Worm (Caenorhabditis elegans) whole organism, late embryonic: ENCODE results near the gene rpl-6.
A peak's percentile ranks its signal among the peaks of the same experiment; 100 is the strongest.

Source experiments
- C08G9.2 ChIP-seq: sonication (generic microtip); optimal IDR thresholded peaks from 2 replicates; lab custom pipeline; 2016; ENCODE audit warnings: mild to moderate bottlenecking, missing genetic modification characterization, moderate library complexity, missing compliant biosample characterization
- C38D4.7 ChIP-seq: fragments of 200-800 bp; sonication (Bioruptor generic); optimal IDR thresholded peaks from 2 replicates; lab custom pipeline; 2018; ENCODE audit warnings: mild to moderate bottlenecking, missing genetic modification characterization, moderate library complexity, missing compliant biosample characterization
- K09A11.1 ChIP-seq: sonication (generic microtip); optimal IDR thresholded peaks from 2 replicates; lab custom pipeline; 2017; ENCODE audit warnings: antibody characterized with exemption, mild to moderate bottlenecking, missing genetic modification characterization, missing compliant biosample characterization; ENCODE audit not compliant: insufficient read depth
- ahr-1 ChIP-seq: sonication (generic microtip); optimal IDR thresholded peaks from 2 replicates; lab custom pipeline; 2016; ENCODE audit warnings: missing genetic modification characterization, missing compliant biosample characterization
- ama-1 ChIP-seq: fragments of 150-350 bp; optimal IDR thresholded peaks from 2 replicates; lab custom pipeline; 2014
- ceh-14 ChIP-seq: sonication (generic microtip); optimal IDR thresholded peaks from 2 replicates; lab custom pipeline; 2016; ENCODE audit warnings: missing genotype, missing genetic modification characterization, missing compliant biosample characterization
- ceh-18 ChIP-seq: sonication (generic microtip); optimal IDR thresholded peaks from 2 replicates; lab custom pipeline; 2016; ENCODE audit warnings: missing genetic modification characterization, missing compliant biosample characterization
- ceh-19 ChIP-seq: fragments of 200-800 bp; sonication (Bioruptor generic); optimal IDR thresholded peaks from 2 replicates; lab custom pipeline; 2018; ENCODE audit warnings: mild to moderate bottlenecking, missing genetic modification characterization, missing compliant biosample characterization
- ceh-2 ChIP-seq: sonication (generic microtip); optimal IDR thresholded peaks from 2 replicates; lab custom pipeline; 2016; ENCODE audit warnings: missing genotype, missing genetic modification characterization, missing compliant biosample characterization
- ceh-24 ChIP-seq: sonication (generic microtip); optimal IDR thresholded peaks from 2 replicates; lab custom pipeline; 2016; ENCODE audit warnings: mild to moderate bottlenecking, missing genetic modification characterization, missing compliant biosample characterization
- ceh-31 ChIP-seq: sonication (generic microtip); optimal IDR thresholded peaks from 2 replicates; lab custom pipeline; 2016; ENCODE audit warnings: missing genetic modification characterization, missing compliant biosample characterization
- ceh-34 ChIP-seq: sonication (generic microtip); optimal IDR thresholded peaks from 2 replicates; lab custom pipeline; 2016; ENCODE audit warnings: mild to moderate bottlenecking, missing genetic modification characterization, missing compliant biosample characterization
- ceh-6 ChIP-seq: fragments of 200-800 bp; sonication (Bioruptor generic); optimal IDR thresholded peaks from 2 replicates; lab custom pipeline; 2018; ENCODE audit warnings: mild to moderate bottlenecking, missing genetic modification characterization, missing compliant biosample characterization
- ceh-9 ChIP-seq: sonication (generic microtip); optimal IDR thresholded peaks from 2 replicates; lab custom pipeline; 2016; ENCODE audit warnings: mild to moderate bottlenecking, missing genetic modification characterization, inconsistent platforms, missing compliant biosample characterization
- che-1 ChIP-seq: sonication (generic microtip); optimal IDR thresholded peaks from 2 replicates; lab custom pipeline; 2016; ENCODE audit warnings: mild to moderate bottlenecking, missing genetic modification characterization, missing compliant biosample characterization
- dve-1 ChIP-seq: sonication (generic microtip); optimal IDR thresholded peaks from 2 replicates; lab custom pipeline; 2017; ENCODE audit warnings: antibody characterized with exemption, mild to moderate bottlenecking, missing genetic modification characterization, missing compliant biosample characterization
- elt-4 ChIP-seq: sonication (generic microtip); optimal IDR thresholded peaks from 2 replicates; lab custom pipeline; 2016; ENCODE audit warnings: missing genetic modification characterization, missing compliant biosample characterization
- eyg-1 ChIP-seq: sonication (generic microtip); optimal IDR thresholded peaks from 2 replicates; lab custom pipeline; 2016; ENCODE audit warnings: missing genotype, missing genetic modification characterization, missing compliant biosample characterization
- fax-1 ChIP-seq: sonication (generic microtip); optimal IDR thresholded peaks from 2 replicates; lab custom pipeline; 2016; ENCODE audit warnings: missing genotype, missing genetic modification characterization, missing compliant biosample characterization
- fkh-10 ChIP-seq: fragments of 150-350 bp; optimal IDR thresholded peaks from 2 replicates; lab custom pipeline; 2014; ENCODE audit warnings: missing biosample characterization, missing genetic modification reagents, missing genetic modification characterization
- hlh-13 ChIP-seq: fragments of 200-800 bp; sonication (Bioruptor generic); optimal IDR thresholded peaks from 2 replicates; lab custom pipeline; 2018; ENCODE audit warnings: mild to moderate bottlenecking, missing genetic modification characterization, missing compliant biosample characterization
- hlh-30 ChIP-seq: sonication (generic microtip); optimal IDR thresholded peaks from 2 replicates; lab custom pipeline; 2017; ENCODE audit warnings: antibody characterized with exemption, missing genetic modification characterization, missing compliant biosample characterization; ENCODE audit not compliant: insufficient read depth
- hlh-6 ChIP-seq: sonication (generic microtip); optimal IDR thresholded peaks from 2 replicates; lab custom pipeline; 2016; ENCODE audit warnings: missing genotype, missing genetic modification characterization, missing compliant biosample characterization
- hlh-8 ChIP-seq: sonication (generic microtip); optimal IDR thresholded peaks from 2 replicates; lab custom pipeline; 2016; ENCODE audit warnings: missing genotype, missing genetic modification characterization, missing compliant biosample characterization
- lim-6 ChIP-seq: sonication (generic microtip); optimal IDR thresholded peaks from 2 replicates; lab custom pipeline; 2016; ENCODE audit warnings: missing genetic modification characterization, missing compliant biosample characterization
- madf-2 ChIP-seq: sonication (generic microtip); optimal IDR thresholded peaks from 2 replicates; lab custom pipeline; 2017; ENCODE audit warnings: missing genetic modification characterization, missing compliant biosample characterization
- mec-3 ChIP-seq: sonication (generic microtip); optimal IDR thresholded peaks from 2 replicates; lab custom pipeline; 2016; ENCODE audit warnings: borderline replicate concordance, missing genetic modification characterization, missing compliant biosample characterization
- nhr-11 ChIP-seq: fragments of 150-350 bp; optimal IDR thresholded peaks from 2 replicates; lab custom pipeline; 2014; ENCODE audit warnings: missing biosample characterization, missing genetic modification characterization
- npax-4 ChIP-seq: sonication (generic microtip); optimal IDR thresholded peaks from 2 replicates; lab custom pipeline; 2016; ENCODE audit warnings: missing genetic modification characterization, missing compliant biosample characterization
- odd-2 ChIP-seq: sonication (generic microtip); optimal IDR thresholded peaks from 2 replicates; lab custom pipeline; 2017; ENCODE audit warnings: antibody characterized with exemption, mild to moderate bottlenecking, missing genetic modification characterization, missing compliant biosample characterization
- pag-3 ChIP-seq: sonication (generic microtip); optimal IDR thresholded peaks from 2 replicates; lab custom pipeline; 2016; ENCODE audit warnings: missing compliant biosample characterization, missing genetic modification characterization, borderline replicate concordance
- pat-9 ChIP-seq: fragments of 200-800 bp; sonication (Bioruptor generic); optimal IDR thresholded peaks from 2 replicates; lab custom pipeline; 2018; ENCODE audit warnings: mild to moderate bottlenecking, missing genetic modification characterization, moderate library complexity, missing compliant biosample characterization
- pax-1 ChIP-seq: fragments of 150-350 bp; optimal IDR thresholded peaks from 2 replicates; lab custom pipeline; 2014; ENCODE audit warnings: missing biosample characterization, missing genetic modification characterization
- pha-2 ChIP-seq: sonication (generic microtip); optimal IDR thresholded peaks from 2 replicates; lab custom pipeline; 2017; ENCODE audit warnings: mild to moderate bottlenecking, missing genetic modification characterization, missing compliant biosample characterization
- pha-4 ChIP-seq: fragments of 150-350 bp; optimal IDR thresholded peaks from 2 replicates; lab custom pipeline; 2018; ENCODE audit warnings: missing biosample characterization, missing genetic modification reagents, missing genetic modification characterization
- pqm-1 ChIP-seq: sonication (generic microtip); optimal IDR thresholded peaks from 2 replicates; lab custom pipeline; 2016; ENCODE audit warnings: missing genetic modification characterization, missing compliant biosample characterization
- pros-1 ChIP-seq: fragments of 150-350 bp; optimal IDR thresholded peaks from 2 replicates; lab custom pipeline; 2014; ENCODE audit warnings: missing biosample characterization, missing genetic modification reagents, missing genetic modification characterization
- ref-2 ChIP-seq: sonication (generic microtip); optimal IDR thresholded peaks from 2 replicates; lab custom pipeline; 2016; ENCODE audit warnings: missing genetic modification characterization, missing compliant biosample characterization
- sdc-2 ChIP-seq: sonication (generic microtip); optimal IDR thresholded peaks from 2 replicates; lab custom pipeline; 2016; ENCODE audit warnings: missing genotype, missing genetic modification characterization, missing compliant biosample characterization
- sox-2 ChIP-seq: fragments of 200-800 bp; sonication (Bioruptor generic); IDR thresholded peaks from 2 replicates; pipeline ENCODE4 v1.3.6; 2022; ENCODE audit warnings: missing genetic modification reagents, missing genetic modification characterization, missing compliant biosample characterization
- sox-4 ChIP-seq: sonication (generic microtip); optimal IDR thresholded peaks from 2 replicates; lab custom pipeline; 2017; ENCODE audit warnings: mild to moderate bottlenecking, missing genetic modification characterization, inconsistent platforms, missing compliant biosample characterization
- tbx-2 ChIP-seq: sonication (generic microtip); optimal IDR thresholded peaks from 2 replicates; lab custom pipeline; 2016; ENCODE audit warnings: missing genetic modification characterization, missing compliant biosample characterization
- unc-3 ChIP-seq, 2 experiments: fragments of 200-800 bp in 1 of 2; sonication (Bioruptor generic) in 1 of 2; sonication (generic microtip) in 1 of 2; conservative IDR thresholded peaks in 1 of 2; optimal IDR thresholded peaks in 1 of 2; 2 replicates each; pipeline versions ENCODE4 v1.3.6 to Lab custom; 2016 to 2022; ENCODE audit warnings: missing compliant biosample characterization in 2 of 2, missing genetic modification characterization in 2 of 2, missing genetic modification reagents in 1 of 2
- unc-42 ChIP-seq: sonication (generic microtip); optimal IDR thresholded peaks from 2 replicates; lab custom pipeline; 2016; ENCODE audit warnings: missing genotype, missing genetic modification characterization, missing compliant biosample characterization
- unc-55 ChIP-seq: sonication (generic microtip); optimal IDR thresholded peaks from 2 replicates; lab custom pipeline; 2017; ENCODE audit warnings: missing biosample characterization, missing genetic modification reagents, missing genetic modification characterization
- zip-5 ChIP-seq: sonication (generic microtip); optimal IDR thresholded peaks from 2 replicates; lab custom pipeline; 2016; ENCODE audit warnings: missing genetic modification characterization, missing compliant biosample characterization

The rpl-6 gene

ce11 chrIII:7195325-7195724 is 12.9 kb upstream of the rpl-6 start, which contains the start of gene F37C12.18:
F37C12.18 (minus strand) TSS chrIII:7195425.
- TF ChIP-seq ceh-6, result no peak
- no peak for TF ChIP-seq ref-2 (tag; lab: Kevin White, UChicago)
- no peak for TF ChIP-seq hlh-8 (tag; lab: Kevin White, UChicago)
- no peak for TF ChIP-seq hlh-6 (tag; lab: Kevin White, UChicago)
- TF ChIP-seq lim-6 (tag; lab: Kevin White, UChicago), result no peak
- TF ChIP-seq unc-55 (GFP tag; lab: Kevin White, UChicago), result no peak
- no peak for TF ChIP-seq pros-1 (tag; lab: Kevin White, UChicago)
- no peak for TF ChIP-seq C38D4.7
- no peak for TF ChIP-seq pag-3
- no peak for TF ChIP-seq hlh-13 (GFP tag; lab: Kevin White, UChicago)
- no peak for TF ChIP-seq K09A11.1
- TF ChIP-seq pax-1, result no peak
- no peak for TF ChIP-seq che-1
- no peak for TF ChIP-seq nhr-11 (tag; lab: Kevin White, UChicago)
- no peak for TF ChIP-seq fax-1
- TF ChIP-seq pqm-1, result no peak
- no peak for TF ChIP-seq ama-1 (lab: Kevin White, UChicago)
- TF ChIP-seq pat-9 (tag; lab: Kevin White, UChicago), result no peak
- TF ChIP-seq ceh-14 (tag; lab: Kevin White, UChicago), result no peak

- TF ChIP-seq ceh-34 (tag; lab: Kevin White, UChicago) (no peak), ceh-9 (tag; lab: Kevin White, UChicago) (no peak), eyg-1 (tag; lab: Kevin White, UChicago) (no peak), unc-42 (tag; lab: Kevin White, UChicago) (no peak), sdc-2 (tag; lab: Kevin White, UChicago) (no peak), nhr-11 (tag; lab: Kevin White, UChicago) (no peak), pha-4 (tag; lab: Kevin White, UChicago) (no peak), mec-3 (tag; lab: Kevin White, UChicago) (no peak), npax-4 (tag; lab: Kevin White, UChicago) (no peak), odd-2 (no peak), ceh-18 (no peak)
These were observed 10.3 kb upstream of the rpl-6 start, which contains the start of gene exos-9 for ce11 chrIII:7197973-7198372. exos-9 (minus strand) TSS chrIII:7198073.

- TF ChIP-seq ama-1 (lab: Kevin White, UChicago) (no peak), ceh-19 (GFP tag; lab: Kevin White, UChicago) (no peak), lim-6 (tag; lab: Kevin White, UChicago) (peak; percentile 51), ceh-2 (tag; lab: Kevin White, UChicago) (peak; percentile 95), mec-3 (tag; lab: Kevin White, UChicago) (no peak), pqm-1 (peak; percentile 58), unc-3 (GFP tag; conservative IDR thresholded peaks at IDR 0.05; lab: Robert Waterston, UW) (no peak; the same call in 1 of the 2 replicates), unc-3 (tag; optimal IDR thresholded peaks at IDR 0.05; lab: Kevin White, UChicago) (peak; percentile 12), dve-1 (tag; lab: Kevin White, UChicago) (no peak), pha-2 (peak; percentile 34), fkh-10 (GFP tag; lab: Kevin White, UChicago) (no peak), pat-9 (tag; lab: Kevin White, UChicago) (no peak), hlh-6 (tag; lab: Kevin White, UChicago) (peak; percentile 9), hlh-8 (tag; lab: Kevin White, UChicago) (peak; percentile 94), elt-4 (tag; lab: Kevin White, UChicago) (no peak), ceh-31 (tag; lab: Kevin White, UChicago) (peak; percentile 91), hlh-13 (GFP tag; lab: Kevin White, UChicago) (no peak), hlh-30 (tag; lab: Kevin White, UChicago) (no peak), odd-2 (no peak), sox-2 (GFP tag; lab: Robert Waterston, UW) (no peak), sox-4 (tag; lab: Kevin White, UChicago) (no peak), C08G9.2 (tag; lab: Kevin White, UChicago) (peak; percentile 92), ceh-14 (tag; lab: Kevin White, UChicago) (peak; percentile 73), madf-2 (tag; lab: Kevin White, UChicago) (peak; percentile 20), ceh-24 (tag; lab: Kevin White, UChicago) (no peak), ceh-34 (tag; lab: Kevin White, UChicago) (no peak), unc-55 (GFP tag; lab: Kevin White, UChicago) (no peak), pax-1 (no peak), ahr-1 (tag; lab: Kevin White, UChicago) (peak; percentile 20), zip-5 (tag; lab: Kevin White, UChicago) (peak; percentile 90), tbx-2 (tag; lab: Kevin White, UChicago) (peak; percentile 87), ceh-9 (tag; lab: Kevin White, UChicago) (no peak), npax-4 (tag; lab: Kevin White, UChicago) (no peak), nhr-11 (tag; lab: Kevin White, UChicago) (no peak), C38D4.7 (no peak)
These were observed 9.4 kb upstream of the rpl-6 start, which contains the start of gene pfd-5 for ce11 chrIII:7198838-7199237. pfd-5 (minus strand) TSS chrIII:7198884.
